Worm (Caenorhabditis elegans) whole organism, late embryonic: ENCODE measurements around the gene EEED8.2.

ENCODE experiments used
- C08G9.2 ChIP-seq: sonication (generic microtip); optimal IDR thresholded peaks from 2 replicates; lab custom pipeline; 2016; ENCODE audit warnings: mild to moderate bottlenecking, missing genetic modification characterization, moderate library complexity, missing compliant biosample characterization
- C38D4.7 ChIP-seq: fragments of 200-800 bp; sonication (Bioruptor generic); optimal IDR thresholded peaks from 2 replicates; lab custom pipeline; 2018; ENCODE audit warnings: mild to moderate bottlenecking, missing genetic modification characterization, moderate library complexity, missing compliant biosample characterization
- F13H6.1 ChIP-seq: sonication (generic microtip); optimal IDR thresholded peaks from 2 replicates; lab custom pipeline; 2016; ENCODE audit warnings: missing genetic modification characterization, missing compliant biosample characterization
- K02D7.2 ChIP-seq: sonication (generic microtip); optimal IDR thresholded peaks from 2 replicates; lab custom pipeline; 2017; ENCODE audit warnings: mild to moderate bottlenecking, missing genetic modification characterization, missing compliant biosample characterization
- K09A11.1 ChIP-seq: sonication (generic microtip); optimal IDR thresholded peaks from 2 replicates; lab custom pipeline; 2017; ENCODE audit warnings: antibody characterized with exemption, mild to moderate bottlenecking, missing genetic modification characterization, missing compliant biosample characterization; ENCODE audit not compliant: insufficient read depth
- Y22D7AL.16 ChIP-seq: sonication (generic microtip); optimal IDR thresholded peaks from 2 replicates; lab custom pipeline; 2016; ENCODE audit warnings: missing genetic modification characterization, missing compliant biosample characterization
- ahr-1 ChIP-seq: sonication (generic microtip); optimal IDR thresholded peaks from 2 replicates; lab custom pipeline; 2016; ENCODE audit warnings: missing genetic modification characterization, missing compliant biosample characterization
- ceh-19 ChIP-seq: fragments of 200-800 bp; sonication (Bioruptor generic); optimal IDR thresholded peaks from 2 replicates; lab custom pipeline; 2018; ENCODE audit warnings: mild to moderate bottlenecking, missing genetic modification characterization, missing compliant biosample characterization
- ceh-2 ChIP-seq: sonication (generic microtip); optimal IDR thresholded peaks from 2 replicates; lab custom pipeline; 2016; ENCODE audit warnings: missing genotype, missing genetic modification characterization, missing compliant biosample characterization
- ceh-22 ChIP-seq: sonication (generic microtip); optimal IDR thresholded peaks from 2 replicates; lab custom pipeline; 2017; ENCODE audit warnings: missing biosample characterization, missing genetic modification characterization
- ceh-24 ChIP-seq: sonication (generic microtip); optimal IDR thresholded peaks from 2 replicates; lab custom pipeline; 2016; ENCODE audit warnings: mild to moderate bottlenecking, missing genetic modification characterization, missing compliant biosample characterization
- ceh-30 ChIP-seq: fragments of 150-350 bp; optimal IDR thresholded peaks from 2 replicates; lab custom pipeline; 2014; ENCODE audit warnings: missing biosample characterization, missing genetic modification characterization
- ceh-31 ChIP-seq: sonication (generic microtip); optimal IDR thresholded peaks from 2 replicates; lab custom pipeline; 2016; ENCODE audit warnings: missing genetic modification characterization, missing compliant biosample characterization
- ceh-34 ChIP-seq: sonication (generic microtip); optimal IDR thresholded peaks from 2 replicates; lab custom pipeline; 2016; ENCODE audit warnings: mild to moderate bottlenecking, missing genetic modification characterization, missing compliant biosample characterization
- ceh-45 ChIP-seq: fragments of 200-800 bp; sonication (Bioruptor generic); IDR thresholded peaks from 2 replicates; pipeline ENCODE4 v1.3.6; 2022; ENCODE audit warnings: missing genetic modification reagents, missing genetic modification characterization, missing compliant biosample characterization
- ceh-48 ChIP-seq: sonication (generic microtip); optimal IDR thresholded peaks from 2 replicates; lab custom pipeline; 2016; ENCODE audit warnings: missing genetic modification characterization, inconsistent platforms, missing compliant biosample characterization
- ceh-6 ChIP-seq: fragments of 200-800 bp; sonication (Bioruptor generic); optimal IDR thresholded peaks from 2 replicates; lab custom pipeline; 2018; ENCODE audit warnings: mild to moderate bottlenecking, missing genetic modification characterization, missing compliant biosample characterization
- dmd-4 ChIP-seq: sonication (generic microtip); optimal IDR thresholded peaks from 2 replicates; lab custom pipeline; 2016; ENCODE audit warnings: borderline replicate concordance, missing genetic modification characterization, missing compliant biosample characterization
- dve-1 ChIP-seq: sonication (generic microtip); optimal IDR thresholded peaks from 2 replicates; lab custom pipeline; 2017; ENCODE audit warnings: antibody characterized with exemption, mild to moderate bottlenecking, missing genetic modification characterization, missing compliant biosample characterization
- elt-4 ChIP-seq: sonication (generic microtip); optimal IDR thresholded peaks from 2 replicates; lab custom pipeline; 2016; ENCODE audit warnings: missing genetic modification characterization, missing compliant biosample characterization
- eyg-1 ChIP-seq: sonication (generic microtip); optimal IDR thresholded peaks from 2 replicates; lab custom pipeline; 2016; ENCODE audit warnings: missing genotype, missing genetic modification characterization, missing compliant biosample characterization
- fkh-10 ChIP-seq: fragments of 150-350 bp; optimal IDR thresholded peaks from 2 replicates; lab custom pipeline; 2014; ENCODE audit warnings: missing biosample characterization, missing genetic modification reagents, missing genetic modification characterization
- fkh-6 ChIP-seq: sonication (generic microtip); optimal IDR thresholded peaks from 2 replicates; lab custom pipeline; 2016; ENCODE audit warnings: missing genetic modification characterization, missing compliant biosample characterization
- gmeb-2 ChIP-seq: sonication (generic microtip); optimal IDR thresholded peaks from 2 replicates; lab custom pipeline; 2016; ENCODE audit warnings: missing genetic modification characterization, inconsistent platforms, missing compliant biosample characterization
- hlh-13 ChIP-seq: fragments of 200-800 bp; sonication (Bioruptor generic); optimal IDR thresholded peaks from 2 replicates; lab custom pipeline; 2018; ENCODE audit warnings: mild to moderate bottlenecking, missing genetic modification characterization, missing compliant biosample characterization
- hlh-15 ChIP-seq: sonication (generic microtip); optimal IDR thresholded peaks from 2 replicates; lab custom pipeline; 2016; ENCODE audit warnings: missing genetic modification characterization, missing compliant biosample characterization
- madf-2 ChIP-seq: sonication (generic microtip); optimal IDR thresholded peaks from 2 replicates; lab custom pipeline; 2017; ENCODE audit warnings: missing genetic modification characterization, missing compliant biosample characterization
- nfya-1 ChIP-seq: sonication (generic microtip); optimal IDR thresholded peaks from 2 replicates; lab custom pipeline; 2017; ENCODE audit warnings: missing genetic modification characterization, mild to moderate bottlenecking, missing compliant biosample characterization, antibody characterized with exemption, moderate library complexity
- nhr-232 ChIP-seq: sonication (generic microtip); optimal IDR thresholded peaks from 2 replicates; lab custom pipeline; 2016; ENCODE audit warnings: missing genetic modification characterization, missing compliant biosample characterization
- npax-4 ChIP-seq: sonication (generic microtip); optimal IDR thresholded peaks from 2 replicates; lab custom pipeline; 2016; ENCODE audit warnings: missing genetic modification characterization, missing compliant biosample characterization
- odd-2 ChIP-seq: sonication (generic microtip); optimal IDR thresholded peaks from 2 replicates; lab custom pipeline; 2017; ENCODE audit warnings: antibody characterized with exemption, mild to moderate bottlenecking, missing genetic modification characterization, missing compliant biosample characterization
- pag-3 ChIP-seq: sonication (generic microtip); optimal IDR thresholded peaks from 2 replicates; lab custom pipeline; 2016; ENCODE audit warnings: missing compliant biosample characterization, missing genetic modification characterization, borderline replicate concordance
- pax-1 ChIP-seq: fragments of 150-350 bp; optimal IDR thresholded peaks from 2 replicates; lab custom pipeline; 2014; ENCODE audit warnings: missing biosample characterization, missing genetic modification characterization
- pha-2 ChIP-seq: sonication (generic microtip); optimal IDR thresholded peaks from 2 replicates; lab custom pipeline; 2017; ENCODE audit warnings: mild to moderate bottlenecking, missing genetic modification characterization, missing compliant biosample characterization
- pha-4 ChIP-seq: fragments of 150-350 bp; optimal IDR thresholded peaks from 2 replicates; lab custom pipeline; 2018; ENCODE audit warnings: missing biosample characterization, missing genetic modification reagents, missing genetic modification characterization
- pros-1 ChIP-seq: fragments of 150-350 bp; optimal IDR thresholded peaks from 2 replicates; lab custom pipeline; 2014; ENCODE audit warnings: missing biosample characterization, missing genetic modification reagents, missing genetic modification characterization
- ref-2 ChIP-seq: sonication (generic microtip); optimal IDR thresholded peaks from 2 replicates; lab custom pipeline; 2016; ENCODE audit warnings: missing genetic modification characterization, missing compliant biosample characterization
- rnt-1 ChIP-seq: sonication (generic microtip); optimal IDR thresholded peaks from 2 replicates; lab custom pipeline; 2016; ENCODE audit warnings: missing genetic modification characterization, missing compliant biosample characterization
- sox-2 ChIP-seq: fragments of 200-800 bp; sonication (Bioruptor generic); IDR thresholded peaks from 2 replicates; pipeline ENCODE4 v1.3.6; 2022; ENCODE audit warnings: missing genetic modification reagents, missing genetic modification characterization, missing compliant biosample characterization
- sox-4 ChIP-seq: sonication (generic microtip); optimal IDR thresholded peaks from 2 replicates; lab custom pipeline; 2017; ENCODE audit warnings: mild to moderate bottlenecking, missing genetic modification characterization, inconsistent platforms, missing compliant biosample characterization
- tbx-2 ChIP-seq: sonication (generic microtip); optimal IDR thresholded peaks from 2 replicates; lab custom pipeline; 2016; ENCODE audit warnings: missing genetic modification characterization, missing compliant biosample characterization
- tbx-7 ChIP-seq: sonication (generic microtip); optimal IDR thresholded peaks from 2 replicates; lab custom pipeline; 2016; ENCODE audit warnings: missing genotype, missing genetic modification characterization, missing compliant biosample characterization
- ttx-3 ChIP-seq: sonication (generic microtip); optimal IDR thresholded peaks from 2 replicates; lab custom pipeline; 2016; ENCODE audit warnings: missing genetic modification reagents, missing genetic modification characterization, missing compliant biosample characterization
- unc-3 ChIP-seq, 2 experiments: fragments of 200-800 bp in 1 of 2; sonication (Bioruptor generic) in 1 of 2; sonication (generic microtip) in 1 of 2; conservative IDR thresholded peaks in 1 of 2; optimal IDR thresholded peaks in 1 of 2; 2 replicates each; pipeline versions ENCODE4 v1.3.6 to Lab custom; 2016 to 2022; ENCODE audit warnings: missing compliant biosample characterization in 2 of 2, missing genetic modification characterization in 2 of 2, missing genetic modification reagents in 1 of 2
- unc-86 ChIP-seq: sonication (generic microtip); optimal IDR thresholded peaks from 2 replicates; lab custom pipeline; 2016; ENCODE audit warnings: missing genetic modification characterization, missing compliant biosample characterization
- ztf-16 ChIP-seq: sonication (generic microtip); optimal IDR thresholded peaks from 2 replicates; lab custom pipeline; 2017; ENCODE audit warnings: missing genetic modification characterization, missing compliant biosample characterization

EEED8.2 gene

DNA sequence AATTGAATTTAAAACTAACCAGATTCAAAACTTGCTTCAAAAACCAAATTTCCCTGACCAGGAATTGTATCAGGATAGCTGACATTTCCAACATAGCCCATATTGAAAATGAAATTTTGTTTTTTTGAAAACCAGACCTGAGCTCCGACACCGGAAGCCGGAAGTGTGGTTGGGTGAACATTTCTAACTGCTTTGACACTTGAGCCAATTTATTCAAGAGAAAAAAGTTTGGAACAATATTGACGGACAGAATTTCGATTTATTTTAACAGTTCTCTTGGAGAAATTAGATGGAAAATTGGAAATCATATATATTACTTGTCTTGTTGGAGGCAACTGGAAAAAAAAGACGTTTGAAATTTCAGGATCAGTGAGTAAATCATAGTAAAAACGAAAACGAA, 29.3 kb upstream of the EEED8.2 start, which contains the start of gene ccpp-6:
ccpp-6 (minus strand) TSS at position 101 of the 400 bp plus-strand sequence.
- TF ChIP-seq ceh-45 (GFP tag; lab: Robert Waterston, UW) (no peak), tbx-7 (tag; lab: Kevin White, UChicago) (no peak), elt-4 (tag; lab: Kevin White, UChicago) (no peak), unc-3 (GFP tag; conservative IDR thresholded peaks at IDR 0.05; lab: Robert Waterston, UW) (no peak), unc-3 (tag; optimal IDR thresholded peaks at IDR 0.05; lab: Kevin White, UChicago) (no peak), ceh-48 (tag; lab: Kevin White, UChicago) (no peak), gmeb-2 (tag; lab: Kevin White, UChicago) (no peak), sox-2 (GFP tag; lab: Robert Waterston, UW) (no peak), ceh-34 (tag; lab: Kevin White, UChicago) (no peak), hlh-15 (no peak), sox-4 (tag; lab: Kevin White, UChicago) (no peak), F13H6.1 (tag; lab: Kevin White, UChicago) (no peak), ttx-3 (no peak)

DNA sequence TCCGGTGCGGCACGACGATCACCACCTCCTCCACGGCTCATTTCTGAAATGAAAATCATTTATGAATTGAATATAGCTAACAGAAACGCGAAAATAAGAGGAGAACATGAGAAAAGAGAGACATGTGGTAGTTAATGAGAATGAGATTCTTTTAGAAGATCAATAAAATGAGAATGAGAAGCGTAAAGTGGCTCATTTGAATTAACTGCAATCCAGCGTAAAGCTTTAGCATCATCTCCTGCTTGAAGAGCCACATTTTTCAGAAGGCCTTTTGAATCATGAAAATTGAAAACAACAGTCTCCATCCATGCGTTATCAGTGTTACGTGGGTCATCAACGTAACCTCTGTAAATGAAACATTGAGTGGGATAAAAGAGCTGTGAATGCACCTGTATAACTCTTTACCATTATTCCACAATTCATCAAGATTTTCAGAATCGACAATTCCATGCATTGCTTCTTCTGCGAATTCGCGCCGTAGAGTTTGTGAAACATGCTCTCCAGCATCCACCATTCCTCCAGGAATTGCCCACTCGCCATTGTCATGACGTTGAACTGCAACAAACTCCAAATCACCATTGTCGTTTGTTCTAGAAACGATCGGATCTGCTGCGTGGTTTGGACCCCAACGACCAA, 27.6 kb upstream of the EEED8.2 start, which contains the start of gene rsp-4:
rsp-4 (minus strand) TSS at position 51 of the 636 bp plus-strand sequence.
- TF ChIP-seq fkh-6 (no peak), rnt-1 (tag; lab: Kevin White, UChicago) (no peak), unc-86 (no peak), madf-2 (tag; lab: Kevin White, UChicago) (no peak), eyg-1 (tag; lab: Kevin White, UChicago) (no peak), tbx-2 (no peak), C38D4.7 (GFP tag; lab: Kevin White, UChicago) (no peak), ahr-1 (tag; lab: Kevin White, UChicago) (no peak), gmeb-2 (tag; lab: Kevin White, UChicago) (no peak), K02D7.2 (tag; lab: Kevin White, UChicago) (no peak)

DNA sequence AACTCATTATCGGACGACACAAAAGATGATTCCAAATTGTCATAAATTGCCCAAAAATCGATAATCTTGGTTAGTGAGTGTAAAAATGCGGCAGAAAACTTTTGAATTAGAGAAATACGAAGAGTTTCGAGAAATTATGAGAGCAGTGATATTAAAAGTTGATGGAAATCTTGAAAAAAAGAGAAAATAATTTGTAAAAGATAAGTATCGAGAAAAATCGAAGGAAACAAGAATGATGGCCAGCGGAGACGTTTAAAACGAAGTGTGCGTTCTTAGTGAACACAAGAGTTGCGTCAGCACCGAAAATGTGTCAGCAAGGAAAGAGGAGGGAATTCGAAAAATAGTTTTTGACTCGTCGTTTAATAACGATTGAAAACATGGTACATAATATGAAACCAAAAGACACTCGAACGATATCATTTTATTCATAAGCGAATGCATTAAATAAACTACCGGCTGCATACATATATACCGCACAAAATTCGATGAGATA, 26.6 kb upstream of the EEED8.2 start, which contains the start of gene ndx-6:
ndx-6 (minus strand) TSS at position 51 of the 493 bp plus-strand sequence.
- no peak for TF ChIP-seq ceh-24 (tag; lab: Kevin White, UChicago)
- TF ChIP-seq ref-2 (tag; lab: Kevin White, UChicago) = peak; percentile 55
- no peak for TF ChIP-seq ahr-1 (tag; lab: Kevin White, UChicago)
- no peak for TF ChIP-seq pha-4
- TF ChIP-seq tbx-7 (tag; lab: Kevin White, UChicago) = no peak
- TF ChIP-seq pros-1 (tag; lab: Kevin White, UChicago) = no peak
- TF ChIP-seq K09A11.1 = no peak
- TF ChIP-seq hlh-13 (GFP tag; lab: Kevin White, UChicago) = no peak
- no peak for TF ChIP-seq dmd-4 (tag; lab: Kevin White, UChicago)
- no peak for TF ChIP-seq sox-2 (GFP tag; lab: Robert Waterston, UW)
- no peak for TF ChIP-seq Y22D7AL.16 (tag; lab: Kevin White, UChicago)
- TF ChIP-seq C08G9.2 (tag; lab: Kevin White, UChicago) = peak; percentile 14
- TF ChIP-seq K02D7.2 (tag; lab: Kevin White, UChicago) = no peak
- no peak for TF ChIP-seq ceh-22 (tag; lab: Kevin White, UChicago)
- no peak for TF ChIP-seq ztf-16 (tag; lab: Kevin White, UChicago)
- no peak for TF ChIP-seq npax-4 (tag; lab: Kevin White, UChicago)
- TF ChIP-seq F13H6.1 (tag; lab: Kevin White, UChicago) = no peak
- no peak for TF ChIP-seq sox-4 (tag; lab: Kevin White, UChicago)
- TF ChIP-seq dve-1 = peak; percentile 40
- no peak for TF ChIP-seq ceh-2 (tag; lab: Kevin White, UChicago)
- TF ChIP-seq nhr-232 (tag; lab: Kevin White, UChicago) = no peak
- peak; percentile 70 for TF ChIP-seq nfya-1
- TF ChIP-seq gmeb-2 (tag; lab: Kevin White, UChicago) = no peak
- no peak for TF ChIP-seq ceh-6 (GFP tag; lab: Kevin White, UChicago)
- TF ChIP-seq pax-1 = no peak
- no peak for TF ChIP-seq pha-2
- TF ChIP-seq madf-2 (tag; lab: Kevin White, UChicago) = no peak
- TF ChIP-seq ceh-31 = peak; percentile 78
- TF ChIP-seq ceh-48 (tag; lab: Kevin White, UChicago) = peak; percentile 46
- TF ChIP-seq ceh-30 = no peak
- no peak for TF ChIP-seq odd-2 (tag; lab: Kevin White, UChicago)
- no peak for TF ChIP-seq fkh-10 (GFP tag; lab: Kevin White, UChicago)
- TF ChIP-seq ceh-19 (GFP tag; lab: Kevin White, UChicago) = peak; percentile 53
- TF ChIP-seq pag-3 (tag; lab: Kevin White, UChicago) = no peak
- TF ChIP-seq ceh-45 (GFP tag; lab: Robert Waterston, UW) = no peak
- TF ChIP-seq unc-86 = peak; percentile 43
